Fruit fly (Drosophila melanogaster): ENCODE results near the gene CG6144.
A peak's percentile ranks its signal among the peaks of the same experiment; 100 is the strongest.

The CG6144 gene

DNA sequence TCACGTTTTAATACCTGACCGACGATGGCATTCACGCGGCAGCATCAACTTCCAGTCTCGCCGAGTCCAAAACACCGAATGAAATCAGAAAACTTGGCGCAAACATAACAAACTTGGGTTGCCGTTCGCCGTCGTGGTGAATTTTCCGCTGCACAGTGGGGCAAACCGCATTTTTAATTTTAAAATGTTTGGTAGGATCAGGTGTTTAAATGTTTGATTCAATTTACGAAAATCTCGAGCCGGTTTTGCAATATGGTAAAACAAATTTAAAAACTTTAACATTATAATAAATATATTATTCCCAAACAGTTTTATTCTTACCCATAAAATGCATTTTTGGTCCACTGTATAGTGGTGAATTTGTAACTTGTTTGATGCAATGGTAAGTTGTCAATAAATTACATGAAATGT lies 14.2 kb upstream of the CG6144 start, which contains the start of gene RluA-1 (continued):
- TF ChIP-seq CG11504 (tag; optimal IDR thresholded peaks at IDR 0.05) (peak; percentile 96), ase (GFP tag; IDR thresholded peaks at IDR 0.05) (peak; percentile 99), CG33213 (GFP tag; optimal IDR thresholded peaks at IDR 0.05) (peak; percentile 96), CG16863 (GFP tag; optimal IDR thresholded peaks at IDR 0.05) (peak; percentile 91), Nf-YC (tag; optimal IDR thresholded peaks at IDR 0.05) (peak; percentile 93), HLH3B (GFP tag; IDR thresholded peaks at IDR 0.05) (peak; percentile 92), Nf-YA (GFP tag; IDR thresholded peaks at IDR 0.05) (peak; percentile 75), fru (optimal IDR thresholded peaks at IDR 0.05) (no peak), CG1647 (GFP tag; optimal IDR thresholded peaks at IDR 0.05) (peak; percentile 96), CG17802 (tag; optimal IDR thresholded peaks at IDR 0.05) (peak; percentile 94), CG6765 (GFP tag; optimal IDR thresholded peaks at IDR 0.05) (peak; percentile 98), lab (GFP tag; optimal IDR thresholded peaks at IDR 0.05) (peak; percentile 99), CG10979 (tag; optimal IDR thresholded peaks at IDR 0.05) (peak; percentile 99), Dip3 (GFP tag; optimal IDR thresholded peaks at IDR 0.05) (peak; percentile 77), CG7372 (GFP tag; IDR thresholded peaks at IDR 0.05) (peak; percentile 98), CoRest (tag; optimal IDR thresholded peaks at IDR 0.05) (peak; percentile 100), CG11247 (GFP tag; IDR thresholded peaks at IDR 0.05) (peak; percentile 99), chinmo (GFP tag; IDR thresholded peaks at IDR 0.05; ENCODE audit: partially characterized antibody) (peak; percentile 73; the same call in 2 of the 4 replicates), sim (GFP tag; IDR thresholded peaks at IDR 0.05) (peak; percentile 99), ERR (GFP tag; optimal IDR thresholded peaks at IDR 0.05) (peak; percentile 85), Sox100B (GFP tag; optimal IDR thresholded peaks at IDR 0.05) (peak; percentile 98), CG8944 (GFP tag; optimal IDR thresholded peaks at IDR 0.05) (peak; percentile 88), Dref (GFP tag; IDR thresholded peaks at IDR 0.05) (peak; percentile 44), CG7357 (GFP tag; IDR thresholded peaks at IDR 0.05) (peak; percentile 97), CHES-1-like (GFP tag; optimal IDR thresholded peaks at IDR 0.05) (peak; percentile 89), HLH54F (GFP tag; optimal IDR thresholded peaks at IDR 0.05) (peak; percentile 92), sob (GFP tag; IDR thresholded peaks at IDR 0.05) (peak; percentile 100), Dek (tag; optimal IDR thresholded peaks at IDR 0.05) (peak; percentile 99), Antp (GFP tag; optimal IDR thresholded peaks at IDR 0.05) (peak; percentile 88), CG17361 (GFP tag; IDR thresholded peaks at IDR 0.05) (peak; percentile 99), HmgZ (tag; optimal IDR thresholded peaks at IDR 0.05) (peak; percentile 99), CG10366 (GFP tag; IDR thresholded peaks at IDR 0.05) (peak; percentile 99), Kr (GFP tag; optimal IDR thresholded peaks at IDR 0.05) (peak; percentile 92), wdn (GFP tag; IDR thresholded peaks at IDR 0.05) (peak; percentile 99), oc (tag; optimal IDR thresholded peaks at IDR 0.05) (peak; percentile 100), CG14441 (GFP tag; IDR thresholded peaks at IDR 0.05) (peak; percentile 99), Pdp1 (GFP tag; optimal IDR thresholded peaks at IDR 0.05) (peak; percentile 95 to 96), CG31365 (tag; optimal IDR thresholded peaks at IDR 0.05) (peak; percentile 92), CG17385 (GFP tag; optimal IDR thresholded peaks at IDR 0.05) (peak; percentile 99), fd102C (GFP tag; optimal IDR thresholded peaks at IDR 0.05) (peak; percentile 96), Bdp1 (GFP tag; optimal IDR thresholded peaks at IDR 0.05) (peak; percentile 92), CG2678 (tag; optimal IDR thresholded peaks at IDR 0.05) (peak; percentile 100), fd96Cb (tag; optimal IDR thresholded peaks at IDR 0.05) (peak; percentile 99), stwl (tag; optimal IDR thresholded peaks at IDR 0.05) (peak; percentile 98), CG4404 (GFP tag; IDR thresholded peaks at IDR 0.05) (peak; percentile 98), al (GFP tag; IDR thresholded peaks at IDR 0.05) (peak; percentile 93), nom (GFP tag; optimal IDR thresholded peaks at IDR 0.05) (peak; percentile 93), MESR4 (GFP tag; optimal IDR thresholded peaks at IDR 0.05) (peak; percentile 88), Vsx1 (GFP tag; optimal IDR thresholded peaks at IDR 0.05) (peak; percentile 98), CG2712 (tag; optimal IDR thresholded peaks at IDR 0.05) (peak; percentile 100), CG9609 (GFP tag; optimal IDR thresholded peaks at IDR 0.05) (peak; percentile 92)

All from whole organism, embryonic.